Fruit fly (Drosophila melanogaster) whole organism, embryonic: Measurements from ENCODE around the gene CG32647.
A peak's percentile ranks its signal among the peaks of the same experiment; 100 is the strongest.

Experiments
- B-H2 ChIP-seq: fragments of 200-800 bp; sonication (Bioruptor generic); optimal IDR thresholded peaks from 2 replicates; lab custom pipeline; 2018; ENCODE audit warnings: missing biosample characterization, mild to moderate bottlenecking, missing genetic modification characterization
- Bteb2 ChIP-seq: fragments of 200-800 bp; sonication (Bioruptor generic); optimal IDR thresholded peaks from 2 replicates; lab custom pipeline; 2016; ENCODE audit warnings: missing biosample characterization, missing genetic modification characterization
- CG11696 ChIP-seq: fragments of 200-800 bp; sonication (Bioruptor generic); IDR thresholded peaks from 2 replicates; pipeline ENCODE4 v1.3.6; 2022; ENCODE audit warnings: missing biosample characterization, missing genetic modification characterization
- CG12071 ChIP-seq: fragments of 200-800 bp; sonication (Bioruptor generic); optimal IDR thresholded peaks from 3 replicates; lab custom pipeline; 2018; ENCODE audit warnings: missing biosample characterization, mild to moderate bottlenecking, missing genetic modification characterization
- CG12659 ChIP-seq: fragments of 200-800 bp; sonication (Bioruptor generic); optimal IDR thresholded peaks from 3 replicates; lab custom pipeline; 2017; ENCODE audit warnings: mild to moderate bottlenecking, missing biosample characterization, missing genetic modification reagents, missing genetic modification characterization
- CG12769 ChIP-seq: fragments of 200-800 bp; sonication (Bioruptor generic); optimal IDR thresholded peaks from 2 replicates; lab custom pipeline; 2019; ENCODE audit warnings: missing biosample characterization, mild to moderate bottlenecking, missing genetic modification characterization, moderate library complexity
- CG14441 ChIP-seq: fragments of 200-800 bp; sonication (Bioruptor generic); IDR thresholded peaks from 2 replicates; pipeline ENCODE4 v1.3.6; 2022; ENCODE audit warnings: missing biosample characterization, missing genetic modification characterization
- CG14667 ChIP-seq: fragments of 200-800 bp; sonication (Bioruptor generic); IDR thresholded peaks from 2 replicates; pipeline ENCODE4 v1.3.6; 2022; ENCODE audit warnings: missing biosample characterization, missing genetic modification characterization
- CG18476 ChIP-seq: fragments of 200-800 bp; sonication (Bioruptor generic); optimal IDR thresholded peaks from 2 replicates; lab custom pipeline; 2016; ENCODE audit warnings: missing biosample characterization, mild to moderate bottlenecking, missing genetic modification characterization
- CG18619 ChIP-seq: fragments of 200-800 bp; sonication (Bioruptor generic); optimal IDR thresholded peaks from 3 replicates; lab custom pipeline; 2017; ENCODE audit warnings: missing biosample characterization, mild to moderate bottlenecking, missing genetic modification characterization
- CG2120 ChIP-seq: fragments of 200-800 bp; sonication (Bioruptor generic); optimal IDR thresholded peaks from 3 replicates; lab custom pipeline; 2016; ENCODE audit warnings: missing biosample characterization, missing genetic modification characterization
- CG32772 ChIP-seq: fragments of 200-800 bp; sonication (Bioruptor generic); IDR thresholded peaks from 2 replicates; pipeline ENCODE4 v1.3.6; 2022; ENCODE audit warnings: missing biosample characterization, missing genetic modification characterization
- CG6765 ChIP-seq: fragments of 200-800 bp; sonication (Bioruptor generic); optimal IDR thresholded peaks from 3 replicates; lab custom pipeline; 2017; ENCODE audit warnings: missing biosample characterization, mild to moderate bottlenecking, missing genetic modification characterization
- CG6854 ChIP-seq: fragments of 200-800 bp; sonication (Bioruptor generic); optimal IDR thresholded peaks from 3 replicates; lab custom pipeline; 2017; ENCODE audit warnings: missing biosample characterization, mild to moderate bottlenecking, missing genetic modification characterization
- CG7786 ChIP-seq: fragments of 200-800 bp; sonication (Bioruptor generic); optimal IDR thresholded peaks from 2 replicates; lab custom pipeline; 2016; ENCODE audit warnings: missing biosample characterization, missing genetic modification characterization
- CG8478 ChIP-seq: fragments of >200 bp; optimal IDR thresholded peaks from 2 replicates; lab custom pipeline; 2018
- CG8924 ChIP-seq: fragments of 200-800 bp; optimal IDR thresholded peaks from 3 replicates; lab custom pipeline; 2019; ENCODE audit warnings: missing biosample characterization, mild to moderate bottlenecking, missing genetic modification characterization, moderate library complexity
- CG9437 ChIP-seq: fragments of 200-800 bp; sonication (Bioruptor generic); optimal IDR thresholded peaks from 2 replicates; lab custom pipeline; 2018; ENCODE audit warnings: missing biosample characterization, mild to moderate bottlenecking, missing genetic modification characterization
- CG9727 ChIP-seq: fragments of 200-800 bp; sonication (Bioruptor generic); optimal IDR thresholded peaks from 3 replicates; lab custom pipeline; 2017; ENCODE audit warnings: missing biosample characterization, mild to moderate bottlenecking, missing genetic modification characterization
- CG9817 ChIP-seq: fragments of 200-800 bp; sonication (Bioruptor generic); optimal IDR thresholded peaks from 2 replicates; lab custom pipeline; 2018; ENCODE audit warnings: missing biosample characterization, mild to moderate bottlenecking, missing genetic modification characterization, moderate library complexity
- CG9932 ChIP-seq: fragments of 200-800 bp; sonication (Bioruptor generic); IDR thresholded peaks from 2 replicates; pipeline ENCODE4 v1.3.6; 2022; ENCODE audit warnings: missing biosample characterization, missing genetic modification characterization
- Dip2 ChIP-seq: fragments of 200-800 bp; sonication (Bioruptor generic); IDR thresholded peaks from 2 replicates; pipeline ENCODE4 v1.3.6; 2022; ENCODE audit warnings: missing biosample characterization, missing genetic modification characterization
- H15 ChIP-seq: fragments of 200-800 bp; sonication (Bioruptor generic); IDR thresholded peaks from 3 replicates; pipeline ENCODE4 v1.3.6; 2022; ENCODE audit warnings: missing biosample characterization, missing genetic modification characterization
- Oaz ChIP-seq: fragments of 200-800 bp; sonication (Bioruptor generic); IDR thresholded peaks from 2 replicates; pipeline ENCODE4 v1.3.6; 2022; ENCODE audit warnings: missing biosample characterization, missing genetic modification characterization
- Ptx1 ChIP-seq: fragments of 200-800 bp; sonication (Bioruptor generic); IDR thresholded peaks from 2 replicates; pipeline ENCODE4 v1.3.6; 2022; ENCODE audit warnings: missing biosample characterization, missing genetic modification characterization
- Rfx ChIP-seq: fragments of 200-800 bp; sonication (Bioruptor generic); IDR thresholded peaks from 2 replicates; pipeline ENCODE4 v1.3.6; 2022; ENCODE audit warnings: missing biosample characterization, missing genetic modification characterization
- Sin3A ChIP-seq: fragments of >200 bp; optimal IDR thresholded peaks from 2 replicates; lab custom pipeline; 2018
- Sox102F ChIP-seq: fragments of 200-800 bp; sonication (Bioruptor generic); optimal IDR thresholded peaks from 2 replicates; lab custom pipeline; 2018; ENCODE audit warnings: missing biosample characterization, mild to moderate bottlenecking, missing genetic modification characterization, moderate library complexity
- Sry-δ ChIP-seq: fragments of 200-800 bp; sonication (Bioruptor generic); optimal IDR thresholded peaks from 2 replicates; lab custom pipeline; 2016; ENCODE audit warnings: missing biosample characterization, missing genetic modification characterization
- Ssrp ChIP-seq: fragments of 200-800 bp; sonication (Bioruptor generic); optimal IDR thresholded peaks from 2 replicates; lab custom pipeline; 2018; ENCODE audit warnings: missing biosample characterization, mild to moderate bottlenecking, missing genetic modification characterization, moderate library complexity
- aop ChIP-seq: fragments of 200-800 bp; sonication (Bioruptor generic); IDR thresholded peaks from 2 replicates; pipeline ENCODE4 v1.3.6; 2022; ENCODE audit warnings: missing biosample characterization, missing genetic modification characterization
- ash1 ChIP-seq: fragments of 200-800 bp; sonication (Bioruptor generic); optimal IDR thresholded peaks from 2 replicates; lab custom pipeline; 2018; ENCODE audit warnings: missing biosample characterization, mild to moderate bottlenecking, missing genetic modification characterization
- az2 ChIP-seq: fragments of 200-800 bp; sonication (Bioruptor generic); optimal IDR thresholded peaks from 3 replicates; lab custom pipeline; 2016; ENCODE audit warnings: missing biosample characterization, missing genetic modification characterization
- cwo ChIP-seq: fragments of 200-800 bp; sonication (Bioruptor generic); optimal IDR thresholded peaks from 3 replicates; lab custom pipeline; 2017; ENCODE audit warnings: missing biosample characterization, missing genetic modification characterization, mild to moderate bottlenecking, moderate library complexity, missing genetic modification reagents
- gce ChIP-seq: fragments of 200-800 bp; sonication (Bioruptor generic); IDR thresholded peaks from 3 replicates; pipeline ENCODE4 v1.3.6; 2022; ENCODE audit warnings: missing biosample characterization, missing genetic modification characterization
- hkb ChIP-seq, 2 experiments: fragments of 200-800 bp in 1 of 2; fragments of >200 bp in 1 of 2; sonication (Bioruptor generic) in 1 of 2; IDR thresholded peaks in 1 of 2; optimal IDR thresholded peaks in 1 of 2; 2 replicates each; pipeline versions ENCODE4 v1.3.6 to Lab custom; 2017 to 2022; ENCODE audit warnings: missing biosample characterization in 1 of 2, missing genetic modification characterization in 1 of 2
- ind ChIP-seq: fragments of 200-800 bp; sonication (Bioruptor generic); optimal IDR thresholded peaks from 3 replicates; lab custom pipeline; 2016; ENCODE audit warnings: missing biosample characterization, missing genetic modification characterization
- lilli ChIP-seq: fragments of 200-800 bp; sonication (Bioruptor generic); optimal IDR thresholded peaks from 3 replicates; lab custom pipeline; 2016; ENCODE audit warnings: missing biosample characterization, missing genetic modification characterization
- luna ChIP-seq: fragments of 200-800 bp; sonication (Bioruptor generic); optimal IDR thresholded peaks from 2 replicates; lab custom pipeline; 2016; ENCODE audit warnings: missing biosample characterization, missing genetic modification characterization
- nau ChIP-seq: fragments of 200-800 bp; sonication (Bioruptor generic); optimal IDR thresholded peaks from 3 replicates; lab custom pipeline; 2017; ENCODE audit warnings: missing biosample characterization, mild to moderate bottlenecking, missing genetic modification characterization, missing genetic modification reagents
- nerfin-2 ChIP-seq: fragments of 200-800 bp; sonication (Bioruptor generic); IDR thresholded peaks from 2 replicates; pipeline ENCODE4 v1.3.6; 2022; ENCODE audit warnings: missing biosample characterization, missing genetic modification characterization; ENCODE audit not compliant: partially characterized antibody
- otp ChIP-seq: fragments of 200-800 bp; sonication (Bioruptor generic); IDR thresholded peaks from 3 replicates; pipeline ENCODE4, ENCODE4 v1.3.6; 2022; ENCODE audit warnings: missing biosample characterization, missing genetic modification characterization
- phol ChIP-seq: fragments of 200-800 bp; sonication (Bioruptor generic); optimal IDR thresholded peaks from 3 replicates; lab custom pipeline; 2018; ENCODE audit warnings: missing biosample characterization, mild to moderate bottlenecking, missing genetic modification characterization, moderate library complexity
- pum ChIP-seq: fragments of 200-800 bp; sonication (Bioruptor generic); optimal IDR thresholded peaks from 2 replicates; lab custom pipeline; 2016; ENCODE audit warnings: missing biosample characterization, missing genetic modification characterization
- pzg ChIP-seq: fragments of 200-800 bp; sonication (Bioruptor generic); optimal IDR thresholded peaks from 3 replicates; lab custom pipeline; 2018; ENCODE audit warnings: missing biosample characterization, mild to moderate bottlenecking, missing genetic modification characterization, moderate library complexity
- salm ChIP-seq: fragments of 200-800 bp; sonication (Bioruptor generic); optimal IDR thresholded peaks from 2 replicates; lab custom pipeline; 2018; ENCODE audit warnings: missing biosample characterization, mild to moderate bottlenecking, missing genetic modification characterization
- sisA ChIP-seq: fragments of 200-800 bp; sonication (Bioruptor generic); IDR thresholded peaks from 2 replicates; pipeline ENCODE4 v1.3.6; 2022; ENCODE audit warnings: missing biosample characterization, missing genetic modification characterization
- sqz ChIP-seq: fragments of 200-800 bp; sonication (Bioruptor generic); optimal IDR thresholded peaks from 3 replicates; lab custom pipeline; 2018; ENCODE audit warnings: missing biosample characterization, mild to moderate bottlenecking, missing genetic modification characterization
- tio ChIP-seq: fragments of 200-800 bp; sonication (Bioruptor generic); optimal IDR thresholded peaks from 2 replicates; lab custom pipeline; 2017; ENCODE audit warnings: missing biosample characterization, missing genetic modification characterization, inconsistent platforms
- toy ChIP-seq: fragments of 200-800 bp; sonication (Bioruptor generic); IDR thresholded peaks from 2 replicates; pipeline ENCODE4 v1.3.6; 2022; ENCODE audit warnings: missing biosample characterization, missing genetic modification characterization
- wor ChIP-seq: fragments of 200-800 bp; sonication (Bioruptor generic); IDR thresholded peaks from 2 replicates; pipeline ENCODE4 v1.3.6; 2022; ENCODE audit warnings: missing biosample characterization, missing genetic modification characterization

The CG32647 gene

DNA sequence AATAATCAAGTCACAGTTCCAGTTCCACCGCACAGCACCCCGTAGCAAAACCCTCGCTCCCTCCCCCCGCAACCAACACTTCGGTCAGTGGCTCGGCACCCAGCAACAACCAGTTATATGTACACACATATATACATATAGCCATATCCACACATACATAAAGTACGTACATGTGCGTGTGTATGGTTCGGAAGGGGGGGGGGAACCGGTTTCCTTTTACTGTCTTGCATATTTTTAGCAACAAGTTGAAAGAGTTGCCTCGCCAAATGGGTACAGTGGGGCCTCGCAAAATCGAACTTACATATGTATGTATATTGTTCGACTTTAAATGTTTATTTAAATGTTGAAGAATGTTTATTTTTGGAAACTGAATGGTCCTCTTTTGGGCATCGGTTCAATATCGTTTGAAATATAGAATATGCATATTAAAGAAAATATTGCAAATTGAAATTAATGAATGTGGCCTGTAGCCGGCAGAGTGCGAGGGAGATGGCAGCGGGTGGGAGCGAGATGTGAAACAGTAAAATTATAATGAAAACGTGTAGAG lies 29.7 kb downstream of the CG32647 start (continued):
- peak; percentile 85 for TF ChIP-seq lilli
- TF ChIP-seq wor (GFP tag; lab: Robert Waterston, UW): peak; percentile 40; the same call in 1 of the 2 replicates
- peak; percentile 51 for TF ChIP-seq pum (GFP tag; lab: Kevin White, UChicago)
- peak; percentile 48 for TF ChIP-seq CG18476 (GFP tag; lab: Kevin White, UChicago)
- peak; percentile 84 for TF ChIP-seq CG14441
- TF ChIP-seq Ssrp (tag; lab: Kevin White, UChicago): peak; percentile 36
- TF ChIP-seq CG18619 (GFP tag; lab: Kevin White, UChicago): peak; percentile 60
- TF ChIP-seq Dip2 (GFP tag; lab: Robert Waterston, UW): no peak
- peak; percentile 69 for TF ChIP-seq CG6765 (GFP tag; lab: Kevin White, UChicago)
- peak; percentile 62 for TF ChIP-seq CG9437 (GFP tag; lab: Kevin White, UChicago)
- TF ChIP-seq CG2120 (GFP tag; lab: Kevin White, UChicago): peak; percentile 91
- TF ChIP-seq salm (tag; lab: Kevin White, UChicago): no peak
- no peak for TF ChIP-seq pzg (GFP tag; lab: Kevin White, UChicago)
- peak; percentile 57 for TF ChIP-seq phol (tag; lab: Kevin White, UChicago)
- no peak for TF ChIP-seq gce (GFP tag; lab: Robert Waterston, UW)
- TF ChIP-seq CG14667 (GFP tag; lab: Robert Waterston, UW): peak; percentile 66
- peak; percentile 63 for TF ChIP-seq CG9817 (tag; lab: Kevin White, UChicago)
- TF ChIP-seq CG12769 (tag; lab: Kevin White, UChicago): peak; percentile 77
- peak; percentile 65 for TF ChIP-seq sisA
- peak; percentile 86 for TF ChIP-seq cwo (GFP tag; lab: Kevin White, UChicago)
- peak; percentile 22 for TF ChIP-seq tio (GFP tag; lab: Kevin White, UChicago)
- peak; percentile 77 for TF ChIP-seq CG12659 (GFP tag; lab: Kevin White, UChicago)
- TF ChIP-seq B-H2 (GFP tag; lab: Kevin White, UChicago): peak; percentile 73
- peak; percentile 69; the same call in 1 of the 2 replicates for TF ChIP-seq CG32772 (GFP tag; lab: Robert Waterston, UW)
- no peak for TF ChIP-seq luna (GFP tag; lab: Kevin White, UChicago)
- no peak for TF ChIP-seq aop (GFP tag; lab: Robert Waterston, UW)
- no peak for TF ChIP-seq Sin3A (lab: Kevin White, UChicago)
- TF ChIP-seq CG6854 (GFP tag; lab: Kevin White, UChicago): peak; percentile 49
- TF ChIP-seq CG9932 (GFP tag; lab: Robert Waterston, UW): peak; percentile 93
- TF ChIP-seq ind (GFP tag; lab: Kevin White, UChicago): peak; percentile 64
- no peak for TF ChIP-seq CG8478 (lab: Kevin White, UChicago)
- peak; percentile 93 for TF ChIP-seq Rfx
- peak; percentile 86 for TF ChIP-seq Ptx1 (GFP tag; lab: Robert Waterston, UW)
- TF ChIP-seq Oaz (GFP tag; lab: Robert Waterston, UW): peak; percentile 44; the same call in 1 of the 2 replicates
- TF ChIP-seq H15 (GFP tag; lab: Robert Waterston, UW): peak; percentile 62
- TF ChIP-seq CG7786: peak; percentile 75
- TF ChIP-seq Bteb2: peak; percentile 59
- TF ChIP-seq sqz (GFP tag; lab: Kevin White, UChicago): peak; percentile 50
- TF ChIP-seq nerfin-2 (GFP tag; lab: Robert Waterston, UW): no peak
- TF ChIP-seq CG12071 (GFP tag; lab: Kevin White, UChicago): peak; percentile 63
- TF ChIP-seq Sry-δ (GFP tag; lab: Kevin White, UChicago): no peak
- TF ChIP-seq az2 (GFP tag; lab: Kevin White, UChicago): peak; percentile 27
- peak; percentile 72 for TF ChIP-seq CG9727 (GFP tag; lab: Kevin White, UChicago)
- peak; percentile 70 for TF ChIP-seq CG8924
- peak; percentile 55 for TF ChIP-seq CG11696 (GFP tag; lab: Robert Waterston, UW)
- no peak for TF ChIP-seq toy (GFP tag; lab: Robert Waterston, UW)
- TF ChIP-seq hkb (optimal IDR thresholded peaks at IDR 0.05; lab: Kevin White, UChicago): no peak
- TF ChIP-seq hkb (GFP tag; IDR thresholded peaks at IDR 0.05; lab: Robert Waterston, UW): peak; percentile 79
- peak; percentile 62 for TF ChIP-seq Sox102F (GFP tag; lab: Kevin White, UChicago)
- TF ChIP-seq otp (GFP tag; lab: Robert Waterston, UW): 0 out of 3 replicates have a peak, but pooled peaks have one; percentile 28
- no peak for TF ChIP-seq nau
- no peak for TF ChIP-seq ash1 (GFP tag; lab: Kevin White, UChicago)
